Fruit fly (Drosophila melanogaster) whole organism, pupa: Measurements from ENCODE around the gene CG10077.

Source experiments
- CG10348 ChIP-seq: fragments of 200-800 bp; sonication (Bioruptor generic); IDR thresholded peaks from 2 replicates; pipeline ENCODE4 v1.3.6; 2022; ENCODE audit warnings: missing biosample characterization, missing genetic modification characterization
- CG15710 ChIP-seq: fragments of 200-800 bp; sonication (Bioruptor generic); optimal IDR thresholded peaks from 2 replicates; lab custom pipeline; 2018; ENCODE audit warnings: missing biosample characterization, mild to moderate bottlenecking, missing genetic modification characterization, moderate library complexity
- CG17806 ChIP-seq: fragments of 200-800 bp; sonication (Bioruptor generic); optimal IDR thresholded peaks from 2 replicates; lab custom pipeline; 2018; ENCODE audit warnings: missing biosample characterization, mild to moderate bottlenecking, missing genetic modification characterization, moderate library complexity
- CG34367 ChIP-seq: fragments of 200-800 bp; sonication (Bioruptor generic); optimal IDR thresholded peaks from 2 replicates; lab custom pipeline; 2018; ENCODE audit warnings: missing biosample characterization, mild to moderate bottlenecking, missing genetic modification characterization
- CG4496 ChIP-seq: fragments of 200-800 bp; sonication (Bioruptor generic); IDR thresholded peaks from 3 replicates; pipeline ENCODE4 v1.3.6; 2022; ENCODE audit warnings: missing biosample characterization, missing genetic modification characterization
- CG8159 ChIP-seq: fragments of 200-800 bp; sonication (Bioruptor generic); optimal IDR thresholded peaks from 3 replicates; lab custom pipeline; 2018; ENCODE audit warnings: missing biosample characterization, mild to moderate bottlenecking, missing genetic modification characterization, moderate library complexity
- CG8301 ChIP-seq: fragments of 200-800 bp; sonication (Bioruptor generic); optimal IDR thresholded peaks from 2 replicates; lab custom pipeline; 2018; ENCODE audit warnings: missing biosample characterization, mild to moderate bottlenecking, missing genetic modification characterization
- CG9948 ChIP-seq: fragments of 200-800 bp; sonication (Bioruptor generic); optimal IDR thresholded peaks from 2 replicates; lab custom pipeline; 2018; ENCODE audit warnings: missing biosample characterization, mild to moderate bottlenecking, missing genetic modification characterization, moderate library complexity
- D1 ChIP-seq: fragments of 200-800 bp; sonication (Bioruptor generic); optimal IDR thresholded peaks from 2 replicates; lab custom pipeline; 2018; ENCODE audit warnings: missing biosample characterization, mild to moderate bottlenecking, missing genetic modification characterization, moderate library complexity
- Pif1A ChIP-seq: fragments of 200-800 bp; sonication (Bioruptor generic); optimal IDR thresholded peaks from 3 replicates; lab custom pipeline; 2016; ENCODE audit warnings: missing biosample characterization, missing genetic modification characterization
- fd96Ca ChIP-seq: fragments of 200-800 bp; sonication (Bioruptor generic); IDR thresholded peaks from 3 replicates; pipeline ENCODE4 v1.3.6; 2022; ENCODE audit warnings: missing biosample characterization, missing genetic modification characterization

DNA sequence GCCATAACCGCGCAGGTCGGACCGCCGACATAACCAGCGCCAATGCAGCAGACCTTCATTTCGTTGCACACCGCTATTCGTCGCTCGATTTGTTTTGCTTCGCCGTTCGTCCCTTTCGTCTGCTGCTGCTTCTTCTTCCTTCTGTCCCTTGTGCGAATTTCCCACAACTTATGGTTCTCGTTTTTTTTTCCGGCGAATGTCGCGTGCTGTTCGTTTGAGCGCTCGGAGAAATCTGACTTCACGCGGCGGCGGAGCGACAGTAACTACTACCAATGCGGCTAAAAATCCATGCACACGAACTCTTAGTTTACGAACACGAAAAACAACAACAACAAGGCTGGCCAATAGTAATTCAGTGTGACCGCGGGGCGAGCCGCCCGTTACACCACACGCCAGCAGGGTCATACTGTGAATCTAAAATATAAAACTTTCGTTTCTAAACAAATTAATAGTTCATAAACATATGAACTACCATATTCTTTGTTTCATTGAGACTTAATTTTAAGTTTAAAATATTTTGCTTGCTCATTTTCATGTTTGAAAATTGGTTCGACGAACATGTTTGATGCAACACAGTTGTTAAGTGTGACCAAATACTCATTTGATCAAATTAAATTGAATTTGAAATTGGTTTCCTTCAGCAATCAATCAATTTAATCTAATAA lies 8.9 kb upstream of the CG10077 start, which contains the start of gene sgl:
- TF ChIP-seq Pif1A (GFP tag; lab: Kevin White, UChicago) (peak; percentile 26), D1 (tag; lab: Kevin White, UChicago) (no peak), CG4496 (GFP tag; lab: Robert Waterston, UW) (peak; percentile 87), CG10348 (no peak), fd96Ca (GFP tag; lab: Robert Waterston, UW) (peak; percentile 75), CG34367 (tag; lab: Kevin White, UChicago) (no peak), CG15710 (tag; lab: Kevin White, UChicago) (peak; percentile 39), CG9948 (no peak), CG8159 (tag; lab: Kevin White, UChicago) (peak; percentile 49), CG17806 (tag; lab: Kevin White, UChicago) (peak; percentile 26), CG8301 (tag; lab: Kevin White, UChicago) (peak; percentile 28)
